Worm (Caenorhabditis elegans) whole organism, L2 larva: Measurements from ENCODE around the gene spe-19.

Experiments
- ceh-16 ChIP-seq: fragments of 150-350 bp; optimal IDR thresholded peaks from 2 replicates; lab custom pipeline; 2014; ENCODE audit warnings: missing biosample characterization, missing genetic modification characterization
- elt-1 ChIP-seq: fragments of 150-350 bp; optimal IDR thresholded peaks from 2 replicates; lab custom pipeline; 2014; ENCODE audit warnings: missing biosample characterization, missing genetic modification characterization
- mdl-1 ChIP-seq, 2 experiments: fragments of 150-350 bp in 1 of 2; sonication (generic microtip) in 1 of 2; optimal IDR thresholded peaks; 2 replicates each; lab custom pipeline; 2017; ENCODE audit warnings: missing biosample characterization in 2 of 2, missing genetic modification characterization in 2 of 2
- sma-9 ChIP-seq, 2 experiments: fragments of 150-350 bp in 1 of 2; sonication (generic microtip) in 1 of 2; optimal IDR thresholded peaks; 2 replicates each; lab custom pipeline; 2014 to 2016; ENCODE audit warnings: missing genetic modification characterization in 2 of 2, mild to moderate bottlenecking in 1 of 2, missing biosample characterization in 1 of 2, missing compliant biosample characterization in 1 of 2, missing genetic modification reagents in 1 of 2, moderate library complexity in 1 of 2
- snpc-4 ChIP-seq: fragments of 150-350 bp; optimal IDR thresholded peaks from 2 replicates; lab custom pipeline; 2014; ENCODE audit warnings: missing biosample characterization, missing genetic modification characterization
- zag-1 ChIP-seq: fragments of 150-350 bp; optimal IDR thresholded peaks from 2 replicates; lab custom pipeline; 2014; ENCODE audit warnings: missing biosample characterization, missing genetic modification characterization
- ztf-4 ChIP-seq: fragments of 150-350 bp; optimal IDR thresholded peaks from 2 replicates; lab custom pipeline; 2014; ENCODE audit warnings: missing biosample characterization, missing genetic modification characterization

DNA sequence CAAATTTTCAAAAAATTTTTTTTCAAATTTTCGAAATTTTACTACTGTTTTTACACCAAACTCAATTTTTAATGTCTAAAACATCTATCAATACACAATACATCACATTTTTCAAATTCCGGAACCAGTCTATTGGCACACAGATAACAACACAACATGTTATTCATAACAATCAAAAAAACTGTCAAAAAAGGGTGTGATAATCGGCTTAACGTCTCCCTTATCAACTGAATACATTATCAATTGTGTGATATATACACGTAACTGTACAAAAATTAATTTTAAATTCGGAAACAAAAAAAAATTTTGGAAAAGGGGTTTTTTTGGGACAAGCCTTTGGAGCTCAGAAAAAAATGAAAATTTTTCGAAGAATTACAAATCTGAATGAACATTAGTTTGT is 27.1 kb upstream of the spe-19 start:
- no peak for TF ChIP-seq ceh-16 (tag; lab: Kevin White, UChicago)
- TF ChIP-seq ztf-4 (tag; lab: Kevin White, UChicago) = no peak
- no peak for TF ChIP-seq mdl-1 (tag; optimal IDR thresholded peaks at IDR 0.05; lab: Kevin White, UChicago)
- no peak for TF ChIP-seq snpc-4 (tag; lab: Kevin White, UChicago)
- no peak for TF ChIP-seq sma-9 (GFP tag; optimal IDR thresholded peaks at IDR 0.05; lab: Kevin White, UChicago)
- TF ChIP-seq sma-9 (tag; optimal IDR thresholded peaks at IDR 0.05; lab: Kevin White, UChicago) = no peak
- TF ChIP-seq zag-1 (tag; lab: Kevin White, UChicago) = no peak
- TF ChIP-seq elt-1 (tag; lab: Kevin White, UChicago) = no peak
